Worm (Caenorhabditis elegans): ENCODE results near the gene sra-12.

DNA sequence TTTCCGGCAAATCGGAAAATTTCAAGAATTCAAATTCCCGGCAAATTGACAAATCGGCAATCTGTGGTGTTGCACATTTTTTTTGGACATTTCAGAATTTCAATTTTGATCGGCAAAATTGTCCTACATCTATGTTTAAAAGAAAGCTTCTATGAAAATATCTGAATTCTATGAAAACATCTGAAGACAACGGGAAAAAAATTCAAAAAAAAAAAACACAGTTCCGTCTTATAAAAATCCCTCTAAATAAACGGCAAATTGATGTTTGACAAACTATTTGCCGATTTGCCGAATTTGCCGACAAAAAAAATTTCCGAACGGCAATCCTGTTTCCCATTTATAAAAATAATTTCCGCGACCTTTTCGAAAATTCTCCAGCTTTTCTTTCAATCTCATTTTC lies 10.1 kb upstream of the sra-12 start, which contains the start of gene F44F4.15:
- no peak for TF ChIP-seq mdl-1 (tag; optimal IDR thresholded peaks at IDR 0.05)
- no peak for TF ChIP-seq skn-1 (tag; optimal IDR thresholded peaks at IDR 0.05)

Data from whole organism, L2 larva.